Worm (Caenorhabditis elegans) whole organism, L1 larva: ENCODE data around the gene mff-1.

Source experiments
- C34B4.2 ChIP-seq: sonication (generic microtip); optimal IDR thresholded peaks from 2 replicates; lab custom pipeline; 2017; ENCODE audit warnings: mild to moderate bottlenecking, missing genetic modification characterization, missing compliant biosample characterization
- aly-2 ChIP-seq: fragments of 150-350 bp; optimal IDR thresholded peaks from 2 replicates; lab custom pipeline; 2014; ENCODE audit warnings: missing biosample characterization, missing genetic modification characterization
- ama-1 ChIP-seq: fragments of 150-350 bp; optimal IDR thresholded peaks from 2 replicates; lab custom pipeline; 2014
- blmp-1 ChIP-seq: fragments of 150-350 bp; optimal IDR thresholded peaks from 2 replicates; lab custom pipeline; 2014; ENCODE audit warnings: missing biosample characterization, missing genetic modification characterization
- ceh-8 ChIP-seq: fragments of 200-800 bp; sonication (Bioruptor generic); optimal IDR thresholded peaks from 2 replicates; lab custom pipeline; 2018; ENCODE audit warnings: mild to moderate bottlenecking, missing genetic modification characterization, moderate library complexity, missing compliant biosample characterization
- ceh-82 ChIP-seq, 3 experiments: fragments of 150-350 bp in 1 of 3; sonication (generic microtip) in 2 of 3; optimal IDR thresholded peaks; 2 replicates each; lab custom pipeline; 2014 to 2017; ENCODE audit warnings: missing biosample characterization in 3 of 3, missing genetic modification characterization in 3 of 3
- ceh-90 ChIP-seq: sonication (generic microtip); optimal IDR thresholded peaks from 2 replicates; lab custom pipeline; 2016; ENCODE audit warnings: missing genetic modification characterization, missing compliant biosample characterization
- elt-3 ChIP-seq, 6 experiments: fragments of 150-350 bp in 1 of 6; sonication (generic microtip); optimal IDR thresholded peaks; 2 replicates each; lab custom pipeline; 2017 to 2018; ENCODE audit warnings: missing biosample characterization in 6 of 6, missing genetic modification characterization in 6 of 6, inconsistent platforms in 1 of 6
- fkh-4 ChIP-seq: sonication (generic microtip); optimal IDR thresholded peaks from 2 replicates; lab custom pipeline; 2016; ENCODE audit warnings: missing compliant biosample characterization, missing genetic modification characterization, borderline replicate concordance
- fos-1 ChIP-seq: fragments of 150-350 bp; optimal IDR thresholded peaks from 2 replicates; lab custom pipeline; 2014; ENCODE audit warnings: missing biosample characterization, missing genetic modification characterization
- grh-1 ChIP-seq: fragments of 200-800 bp; sonication (Bioruptor generic); IDR thresholded peaks from 2 replicates; pipeline ENCODE4 v1.3.6; 2022; ENCODE audit warnings: missing genetic modification reagents, missing genetic modification characterization, missing compliant biosample characterization
- hlh-17 ChIP-seq: fragments of 200-800 bp; sonication (Bioruptor generic); optimal IDR thresholded peaks from 2 replicates; lab custom pipeline; 2018; ENCODE audit warnings: missing genetic modification characterization, mild to moderate bottlenecking, missing compliant biosample characterization, moderate library complexity, borderline replicate concordance
- jun-1 ChIP-seq: fragments of 150-350 bp; optimal IDR thresholded peaks from 2 replicates; lab custom pipeline; 2014; ENCODE audit warnings: missing biosample characterization, missing genetic modification reagents, missing genetic modification characterization
- lin-13 ChIP-seq: fragments of 150-350 bp; optimal IDR thresholded peaks from 2 replicates; lab custom pipeline; 2014; ENCODE audit warnings: missing biosample characterization, missing genetic modification reagents, missing genetic modification characterization
- lin-14 ChIP-seq: fragments of 200-800 bp; sonication (Bioruptor generic); optimal IDR thresholded peaks from 2 replicates; lab custom pipeline; 2018; ENCODE audit warnings: mild to moderate bottlenecking, missing genetic modification characterization, moderate library complexity, missing compliant biosample characterization
- lin-35 ChIP-seq, 2 experiments: fragments of 150-350 bp; optimal IDR thresholded peaks; 2 replicates each; lab custom pipeline; 2014; ENCODE audit warnings: missing biosample characterization in 2 of 2, missing genetic modification characterization in 2 of 2, missing genetic modification reagents in 2 of 2
- lsy-2 ChIP-seq, 2 experiments: fragments of 150-350 bp; optimal IDR thresholded peaks; 2 replicates each; lab custom pipeline; 2014; ENCODE audit warnings: missing biosample characterization in 2 of 2, missing genetic modification characterization in 2 of 2
- mab-9 ChIP-seq: fragments of 200-800 bp; sonication (Bioruptor generic); IDR thresholded peaks from 2 replicates; pipeline ENCODE4 v1.3.6; 2022; ENCODE audit warnings: missing genetic modification reagents, missing genetic modification characterization, missing compliant biosample characterization
- mep-1 ChIP-seq: fragments of 150-350 bp; optimal IDR thresholded peaks from 2 replicates; lab custom pipeline; 2014; ENCODE audit warnings: missing biosample characterization, missing genetic modification characterization
- nhr-19 ChIP-seq: fragments of 200-800 bp; sonication (Bioruptor generic); conservative IDR thresholded peaks from 2 replicates; pipeline ENCODE4 v1.3.6; 2022; ENCODE audit warnings: missing genetic modification characterization, missing compliant biosample characterization
- nhr-20 ChIP-seq: sonication (generic microtip); optimal IDR thresholded peaks from 2 replicates; lab custom pipeline; 2016; ENCODE audit warnings: mild to moderate bottlenecking, missing genetic modification characterization, missing compliant biosample characterization
- nhr-28 ChIP-seq: fragments of 150-350 bp; optimal IDR thresholded peaks from 2 replicates; lab custom pipeline; 2014; ENCODE audit warnings: missing biosample characterization, missing genetic modification characterization
- nhr-71 ChIP-seq: sonication (generic microtip); optimal IDR thresholded peaks from 2 replicates; lab custom pipeline; 2016; ENCODE audit warnings: mild to moderate bottlenecking, missing genetic modification characterization, moderate library complexity, missing compliant biosample characterization
- nhr-85 ChIP-seq: sonication (generic microtip); peaks from one replicate; lab custom pipeline; 2016; ENCODE audit warnings: missing genetic modification characterization, inconsistent platforms, missing compliant biosample characterization
- nhr-90 ChIP-seq: sonication (generic microtip); optimal IDR thresholded peaks from 2 replicates; lab custom pipeline; 2016; ENCODE audit warnings: mild to moderate bottlenecking, missing genetic modification characterization, missing compliant biosample characterization; ENCODE audit not compliant: poor library complexity
- pax-3 ChIP-seq: fragments of 200-800 bp; sonication (Bioruptor generic); optimal IDR thresholded peaks from 2 replicates; lab custom pipeline; 2018; ENCODE audit warnings: mild to moderate bottlenecking, missing genetic modification characterization, moderate library complexity, missing compliant biosample characterization
- rnt-1 ChIP-seq: sonication (generic microtip); optimal IDR thresholded peaks from 2 replicates; lab custom pipeline; 2016; ENCODE audit warnings: mild to moderate bottlenecking, missing genetic modification characterization, moderate library complexity, missing compliant biosample characterization
- snu-23 ChIP-seq: sonication (generic microtip); optimal IDR thresholded peaks from 2 replicates; lab custom pipeline; 2016; ENCODE audit warnings: missing genetic modification characterization, missing compliant biosample characterization
- sox-4 ChIP-seq: sonication (generic microtip); optimal IDR thresholded peaks from 2 replicates; lab custom pipeline; 2016; ENCODE audit warnings: missing genetic modification characterization, missing compliant biosample characterization
- tlp-1 ChIP-seq: fragments of 150-350 bp; optimal IDR thresholded peaks from 2 replicates; lab custom pipeline; 2014; ENCODE audit warnings: missing biosample characterization, missing genetic modification characterization
- unc-130 ChIP-seq: fragments of 150-350 bp; optimal IDR thresholded peaks from 2 replicates; lab custom pipeline; 2017; ENCODE audit warnings: missing biosample characterization, missing genetic modification characterization, inconsistent platforms
- vab-15 ChIP-seq: sonication (generic microtip); optimal IDR thresholded peaks from 2 replicates; lab custom pipeline; 2017; ENCODE audit warnings: missing genotype, mild to moderate bottlenecking, missing genetic modification characterization, missing compliant biosample characterization
- xbp-1 ChIP-seq: sonication (generic microtip); optimal IDR thresholded peaks from 2 replicates; lab custom pipeline; 2016; ENCODE audit warnings: missing genetic modification characterization, missing compliant biosample characterization
- ztf-4 ChIP-seq: fragments of 150-350 bp; optimal IDR thresholded peaks from 2 replicates; lab custom pipeline; 2014; ENCODE audit warnings: missing biosample characterization, missing genetic modification characterization

mff-1 gene

ce11 chrX:13021446-13021845, 34.4 kb upstream of the mff-1 start:
- no peak for TF ChIP-seq unc-130 (tag; lab: Kevin White, UChicago)
- TF ChIP-seq hlh-17: no peak
- peak; percentile 3 for TF ChIP-seq lin-14
- TF ChIP-seq snu-23: no peak

DNA sequence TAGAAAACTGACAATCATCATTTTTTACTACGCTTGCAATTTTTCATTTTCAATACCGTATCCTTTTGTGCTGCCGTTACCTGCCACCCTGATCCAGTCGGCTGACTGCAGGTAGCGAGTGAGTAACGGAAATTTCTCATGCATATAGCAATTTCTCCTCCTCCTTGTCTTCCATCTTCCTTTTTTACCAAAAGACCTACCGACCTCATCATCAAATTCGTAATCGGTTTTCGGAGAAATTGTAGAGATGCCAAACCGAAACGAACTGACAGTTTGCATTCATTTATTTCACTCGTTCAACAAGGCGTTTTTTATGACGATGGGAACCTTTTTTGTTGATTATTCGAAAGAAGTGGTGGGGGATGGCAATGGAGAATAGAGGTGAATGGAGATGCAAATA, 29.3 kb upstream of the mff-1 start:
- TF ChIP-seq mep-1 (tag; lab: Kevin White, UChicago): peak; percentile 12
- TF ChIP-seq vab-15 (tag; lab: Kevin White, UChicago): no peak
- TF ChIP-seq nhr-28: no peak
- TF ChIP-seq ztf-4 (tag; lab: Kevin White, UChicago): no peak
- peak; percentile 14 for TF ChIP-seq lin-14
- no peak for TF ChIP-seq tlp-1
- TF ChIP-seq jun-1 (tag; lab: Kevin White, UChicago): no peak
- TF ChIP-seq blmp-1 (tag; lab: Kevin White, UChicago): peak; percentile 37
- no peak for TF ChIP-seq sox-4 (tag; lab: Kevin White, UChicago)
- no peak for TF ChIP-seq pax-3 (tag; lab: Kevin White, UChicago)
- TF ChIP-seq nhr-85 (tag; lab: Kevin White, UChicago): peak; percentile 72
- TF ChIP-seq ceh-82 (tag; optimal IDR thresholded peaks at IDR 0.05; lab: Kevin White, UChicago): no peak
- no peak for TF ChIP-seq nhr-71 (tag; lab: Kevin White, UChicago)
- TF ChIP-seq, all 84 proteins: peak for 4

ce11 chrX:13014341-13014740, 27.3 kb upstream of the mff-1 start:
- TF ChIP-seq aly-2 (tag; lab: Kevin White, UChicago): no peak
- peak; percentile 63 for TF ChIP-seq lin-14
- TF ChIP-seq snu-23: peak; percentile 57
- peak; percentile 75 for TF ChIP-seq blmp-1 (tag; lab: Kevin White, UChicago)
- no peak for TF ChIP-seq ceh-90 (tag; lab: Kevin White, UChicago)
- TF ChIP-seq fos-1: no peak
- peak in 1 of 2 experiments; percentile 21 for TF ChIP-seq lsy-2 (tag; optimal IDR thresholded peaks at IDR 0.05; lab: Kevin White, UChicago)
- no peak for TF ChIP-seq lin-13
- no peak for TF ChIP-seq mab-9 (GFP tag; lab: Robert Waterston, UW)
- TF ChIP-seq jun-1 (tag; lab: Kevin White, UChicago): no peak
- peak; percentile 25 for TF ChIP-seq nhr-90 (tag; lab: Kevin White, UChicago)
- TF ChIP-seq grh-1 (GFP tag; lab: Robert Waterston, UW): peak; percentile 58
- TF ChIP-seq mep-1 (tag; lab: Kevin White, UChicago): peak; percentile 41
- no peak for TF ChIP-seq fkh-4 (tag; lab: Kevin White, UChicago)
- TF ChIP-seq nhr-20 (tag; lab: Kevin White, UChicago): peak; percentile 49
- peak in 1 of 2 experiments; percentile 20 for TF ChIP-seq lin-35 (GFP tag; optimal IDR thresholded peaks at IDR 0.05; lab: Kevin White, UChicago)
- TF ChIP-seq nhr-19 (GFP tag; lab: Robert Waterston, UW): 0 out of 2 replicates have a peak, but pooled peaks have one; percentile 11
- no peak for TF ChIP-seq xbp-1 (tag; lab: Kevin White, UChicago)
- peak in 2 of 6 experiments; percentile 8 to 67 for TF ChIP-seq elt-3 (tag; optimal IDR thresholded peaks at IDR 0.05; lab: Kevin White, UChicago)
- TF ChIP-seq nhr-71 (tag; lab: Kevin White, UChicago): peak; percentile 25
- TF ChIP-seq nhr-85 (tag; lab: Kevin White, UChicago): peak; percentile 86
- no peak for TF ChIP-seq ama-1 (lab: Kevin White, UChicago)
- TF ChIP-seq C34B4.2 (tag; lab: Kevin White, UChicago): no peak

ce11 chrX:13011897-13012296, 24.9 kb upstream of the mff-1 start:
- no peak for TF ChIP-seq ceh-8 (GFP tag; lab: Kevin White, UChicago)
- TF ChIP-seq nhr-90 (tag; lab: Kevin White, UChicago): no peak
- TF ChIP-seq hlh-17: no peak
- peak; percentile 12 for TF ChIP-seq lin-14
- peak; percentile 77 for TF ChIP-seq nhr-85 (tag; lab: Kevin White, UChicago)
- TF ChIP-seq rnt-1 (tag; lab: Kevin White, UChicago): no peak
- TF ChIP-seq nhr-20 (tag; lab: Kevin White, UChicago): no peak
- no peak for TF ChIP-seq mab-9 (GFP tag; lab: Robert Waterston, UW)
